Fruit fly (Drosophila melanogaster) whole organism, embryonic: ENCODE results near the gene CG16953.
A peak's percentile ranks its signal among the peaks of the same experiment; 100 is the strongest.

ENCODE experiments used
- Abd-B ChIP-seq: fragments of 200-800 bp; sonication (Bioruptor generic); optimal IDR thresholded peaks from 2 replicates; lab custom pipeline; 2018; ENCODE audit warnings: missing biosample characterization, mild to moderate bottlenecking, missing genetic modification characterization, moderate library complexity
- Awh ChIP-seq: fragments of 200-800 bp; sonication (Bioruptor generic); IDR thresholded peaks from 2 replicates; pipeline ENCODE4, ENCODE4 v1.3.6; 2022; ENCODE audit warnings: missing biosample characterization, missing genetic modification characterization
- B-H2 ChIP-seq: fragments of 200-800 bp; sonication (Bioruptor generic); optimal IDR thresholded peaks from 2 replicates; lab custom pipeline; 2018; ENCODE audit warnings: missing biosample characterization, mild to moderate bottlenecking, missing genetic modification characterization
- CG1024 ChIP-seq: fragments of 200-800 bp; sonication (Bioruptor generic); IDR thresholded peaks from 2 replicates; pipeline ENCODE4 v1.3.6; 2022; ENCODE audit warnings: missing biosample characterization, missing genetic modification characterization
- CG10462 ChIP-seq: fragments of 200-800 bp; sonication (Bioruptor generic); optimal IDR thresholded peaks from 2 replicates; lab custom pipeline; 2016; ENCODE audit warnings: missing biosample characterization, missing genetic modification characterization
- CG10565 ChIP-seq: fragments of 200-800 bp; sonication (Bioruptor generic); optimal IDR thresholded peaks from 3 replicates; lab custom pipeline; 2016; ENCODE audit warnings: missing biosample characterization, mild to moderate bottlenecking, missing genetic modification characterization
- CG10959 ChIP-seq: fragments of 200-800 bp; sonication (Bioruptor generic); IDR thresholded peaks from 2 replicates; pipeline ENCODE4 v1.3.6; 2022; ENCODE audit warnings: missing biosample characterization, missing genetic modification characterization
- CG14441 ChIP-seq: fragments of 200-800 bp; sonication (Bioruptor generic); IDR thresholded peaks from 2 replicates; pipeline ENCODE4 v1.3.6; 2022; ENCODE audit warnings: missing biosample characterization, missing genetic modification characterization
- CG17612 ChIP-seq: fragments of 200-800 bp; sonication (Bioruptor generic); IDR thresholded peaks from 2 replicates; pipeline ENCODE4 v1.3.6; 2022; ENCODE audit warnings: missing biosample characterization, missing genetic modification characterization
- CG18619 ChIP-seq: fragments of 200-800 bp; sonication (Bioruptor generic); optimal IDR thresholded peaks from 3 replicates; lab custom pipeline; 2017; ENCODE audit warnings: missing biosample characterization, mild to moderate bottlenecking, missing genetic modification characterization
- CG3407 ChIP-seq: fragments of 200-800 bp; sonication (Bioruptor generic); optimal IDR thresholded peaks from 2 replicates; lab custom pipeline; 2018; ENCODE audit warnings: missing biosample characterization, mild to moderate bottlenecking, missing genetic modification characterization
- CG34422 ChIP-seq: fragments of 200-800 bp; sonication (Bioruptor generic); IDR thresholded peaks from 3 replicates; pipeline ENCODE4 v1.3.6; 2022; ENCODE audit warnings: missing biosample characterization, missing genetic modification characterization
- CG5180 ChIP-seq: fragments of 200-800 bp; sonication (Bioruptor generic); optimal IDR thresholded peaks from 3 replicates; lab custom pipeline; 2017; ENCODE audit warnings: missing biosample characterization, missing genetic modification characterization, mild to moderate bottlenecking, moderate library complexity, missing genetic modification reagents
- CG6813 ChIP-seq: fragments of 200-800 bp; sonication (Bioruptor generic); optimal IDR thresholded peaks from 2 replicates; lab custom pipeline; 2017; ENCODE audit warnings: missing biosample characterization, missing genetic modification characterization, mild to moderate bottlenecking, moderate library complexity, missing genetic modification reagents
- CG6854 ChIP-seq: fragments of 200-800 bp; sonication (Bioruptor generic); optimal IDR thresholded peaks from 3 replicates; lab custom pipeline; 2017; ENCODE audit warnings: missing biosample characterization, mild to moderate bottlenecking, missing genetic modification characterization
- CG7928 ChIP-seq: fragments of 200-800 bp; sonication (Bioruptor generic); optimal IDR thresholded peaks from 2 replicates; lab custom pipeline; 2017; ENCODE audit warnings: missing biosample characterization, mild to moderate bottlenecking, missing genetic modification characterization
- CG8290 ChIP-seq, 3 experiments: fragments of 200-800 bp; sonication (Bioruptor generic); optimal IDR thresholded peaks; 2 replicates each; lab custom pipeline; 2016 to 2019; ENCODE audit warnings: missing biosample characterization in 3 of 3, missing genetic modification characterization in 3 of 3, mild to moderate bottlenecking in 2 of 3, moderate library complexity in 1 of 3
- CG8388 ChIP-seq: fragments of 200-800 bp; sonication (Bioruptor generic); optimal IDR thresholded peaks from 2 replicates; lab custom pipeline; 2019; ENCODE audit warnings: missing biosample characterization, mild to moderate bottlenecking, missing genetic modification characterization, moderate library complexity
- CG8944 ChIP-seq: fragments of 200-800 bp; sonication (Bioruptor generic); optimal IDR thresholded peaks from 3 replicates; lab custom pipeline; 2016; ENCODE audit warnings: missing biosample characterization, missing genetic modification characterization
- CG9215 ChIP-seq: fragments of 200-800 bp; sonication (Bioruptor generic); IDR thresholded peaks from 2 replicates; pipeline ENCODE4 v1.3.6; 2022; ENCODE audit warnings: missing biosample characterization, missing genetic modification characterization
- E2f2 ChIP-seq: fragments of 200-800 bp; sonication (Bioruptor generic); IDR thresholded peaks from 2 replicates; pipeline ENCODE4 v1.3.6; 2022; ENCODE audit warnings: missing biosample characterization, missing genetic modification characterization
- Elba2 ChIP-seq: fragments of 200-800 bp; sonication (Bioruptor generic); optimal IDR thresholded peaks from 3 replicates; lab custom pipeline; 2016; ENCODE audit warnings: missing biosample characterization, missing genetic modification characterization
- GATAe ChIP-seq: fragments of 200-800 bp; sonication (Bioruptor generic); conservative IDR thresholded peaks from 2 replicates; pipeline ENCODE4 v1.3.6; 2022; ENCODE audit warnings: missing biosample characterization, missing genetic modification characterization
- HHEX ChIP-seq: fragments of 200-800 bp; sonication (Bioruptor generic); optimal IDR thresholded peaks from 3 replicates; lab custom pipeline; 2017; ENCODE audit warnings: missing biosample characterization, mild to moderate bottlenecking, missing genetic modification characterization, missing genetic modification reagents
- Hr3 ChIP-seq: fragments of 200-800 bp; sonication (Bioruptor generic); optimal IDR thresholded peaks from 3 replicates; lab custom pipeline; 2016; ENCODE audit warnings: missing biosample characterization, missing genetic modification characterization
- Hsf ChIP-seq: fragments of 200-800 bp; sonication (Bioruptor generic); optimal IDR thresholded peaks from 3 replicates; lab custom pipeline; 2016; ENCODE audit warnings: missing biosample characterization, missing genetic modification characterization
- Neu2 ChIP-seq: fragments of 200-800 bp; sonication (Bioruptor generic); optimal IDR thresholded peaks from 3 replicates; lab custom pipeline; 2016; ENCODE audit warnings: missing biosample characterization, missing genetic modification characterization, borderline replicate concordance
- PHDP ChIP-seq: fragments of 200-800 bp; sonication (Bioruptor generic); optimal IDR thresholded peaks from 3 replicates; lab custom pipeline; 2018; ENCODE audit warnings: missing biosample characterization, mild to moderate bottlenecking, missing genetic modification characterization, moderate library complexity
- Rfx ChIP-seq: fragments of 200-800 bp; sonication (Bioruptor generic); IDR thresholded peaks from 2 replicates; pipeline ENCODE4 v1.3.6; 2022; ENCODE audit warnings: missing biosample characterization, missing genetic modification characterization
- Stat92E ChIP-seq, 3 experiments: fragments of >200 bp in 2 of 3; fragments of 200-800 bp in 1 of 3; sonication (Bioruptor generic) in 1 of 3; optimal IDR thresholded peaks; 2 replicates each; lab custom pipeline; 2017 to 2019; ENCODE audit warnings: missing biosample characterization in 3 of 3, missing genetic modification characterization in 3 of 3, mild to moderate bottlenecking in 1 of 3, moderate library complexity in 1 of 3
- al ChIP-seq: fragments of 200-800 bp; sonication (Bioruptor generic); IDR thresholded peaks from 2 replicates; pipeline ENCODE4 v1.3.6; 2022; ENCODE audit warnings: missing biosample characterization, missing genetic modification characterization
- ash1 ChIP-seq: fragments of 200-800 bp; sonication (Bioruptor generic); optimal IDR thresholded peaks from 2 replicates; lab custom pipeline; 2018; ENCODE audit warnings: missing biosample characterization, mild to moderate bottlenecking, missing genetic modification characterization
- caup ChIP-seq: fragments of 200-800 bp; sonication (Bioruptor generic); optimal IDR thresholded peaks from 3 replicates; lab custom pipeline; 2017; ENCODE audit warnings: missing biosample characterization, mild to moderate bottlenecking, missing genetic modification characterization, moderate library complexity; ENCODE audit not compliant: severe bottlenecking
- cwo ChIP-seq: fragments of 200-800 bp; sonication (Bioruptor generic); optimal IDR thresholded peaks from 3 replicates; lab custom pipeline; 2017; ENCODE audit warnings: missing biosample characterization, missing genetic modification characterization, mild to moderate bottlenecking, moderate library complexity, missing genetic modification reagents
- dimm ChIP-seq: fragments of 200-800 bp; sonication (Bioruptor generic); IDR thresholded peaks from 2 replicates; pipeline ENCODE4 v1.3.6; 2022; ENCODE audit warnings: missing biosample characterization, missing genetic modification characterization
- emc ChIP-seq: fragments of 200-800 bp; sonication (Bioruptor generic); optimal IDR thresholded peaks from 2 replicates; lab custom pipeline; 2016; ENCODE audit warnings: missing biosample characterization, missing genetic modification characterization
- gem ChIP-seq: fragments of 200-800 bp; sonication (Bioruptor generic); optimal IDR thresholded peaks from 2 replicates; lab custom pipeline; 2019; ENCODE audit warnings: missing biosample characterization, mild to moderate bottlenecking, missing genetic modification characterization, moderate library complexity
- grau ChIP-seq: fragments of 200-800 bp; optimal IDR thresholded peaks from 3 replicates; lab custom pipeline; 2019; ENCODE audit warnings: missing biosample characterization, mild to moderate bottlenecking, missing genetic modification characterization, moderate library complexity
- jing ChIP-seq: fragments of 200-800 bp; sonication (Bioruptor generic); optimal IDR thresholded peaks from 2 replicates; lab custom pipeline; 2018; ENCODE audit warnings: missing biosample characterization, mild to moderate bottlenecking, missing genetic modification characterization
- kni ChIP-seq: fragments of 200-800 bp; sonication (Bioruptor generic); optimal IDR thresholded peaks from 3 replicates; lab custom pipeline; 2017; ENCODE audit warnings: mild to moderate bottlenecking, missing biosample characterization, missing genetic modification reagents, missing genetic modification characterization
- nau ChIP-seq: fragments of 200-800 bp; sonication (Bioruptor generic); optimal IDR thresholded peaks from 3 replicates; lab custom pipeline; 2017; ENCODE audit warnings: missing biosample characterization, mild to moderate bottlenecking, missing genetic modification characterization, missing genetic modification reagents
- org-1 ChIP-seq: fragments of 200-800 bp; sonication (Bioruptor generic); optimal IDR thresholded peaks from 2 replicates; lab custom pipeline; 2017; ENCODE audit warnings: missing biosample characterization, missing genetic modification characterization
- p53 ChIP-seq: fragments of 200-800 bp; sonication (Bioruptor generic); optimal IDR thresholded peaks from 2 replicates; lab custom pipeline; 2016; ENCODE audit warnings: missing biosample characterization, missing genetic modification characterization
- pnt ChIP-seq: fragments of 200-800 bp; sonication (Bioruptor generic); optimal IDR thresholded peaks from 3 replicates; lab custom pipeline; 2016; ENCODE audit warnings: missing biosample characterization, missing genetic modification characterization
- sd ChIP-seq: fragments of 200-800 bp; sonication (Bioruptor generic); optimal IDR thresholded peaks from 3 replicates; lab custom pipeline; 2018; ENCODE audit warnings: missing biosample characterization, mild to moderate bottlenecking, missing genetic modification characterization, moderate library complexity
- seq ChIP-seq: fragments of 200-800 bp; sonication (Bioruptor generic); IDR thresholded peaks from 2 replicates; pipeline ENCODE4 v1.3.6; 2022; ENCODE audit warnings: missing biosample characterization, missing genetic modification characterization
- sim ChIP-seq: fragments of 200-800 bp; sonication (Bioruptor generic); IDR thresholded peaks from 2 replicates; pipeline ENCODE4 v1.3.6; 2022; ENCODE audit warnings: missing biosample characterization, missing genetic modification characterization
- slp2 ChIP-seq: fragments of 200-800 bp; sonication (Bioruptor generic); optimal IDR thresholded peaks from 2 replicates; lab custom pipeline; 2016; ENCODE audit warnings: missing biosample characterization, missing genetic modification characterization
- trem ChIP-seq: fragments of 200-800 bp; optimal IDR thresholded peaks from 3 replicates; lab custom pipeline; 2019; ENCODE audit warnings: missing biosample characterization, mild to moderate bottlenecking, missing genetic modification characterization, moderate library complexity
- tup ChIP-seq: fragments of 200-800 bp; sonication (Bioruptor generic); optimal IDR thresholded peaks from 2 replicates; lab custom pipeline; 2016; ENCODE audit warnings: missing biosample characterization, mild to moderate bottlenecking, missing genetic modification characterization, moderate library complexity

CG16953 gene

dm6 chr3R:20574535-20574980 is 11.1 kb downstream of the CG16953 start (continued):
- TF ChIP-seq sim (GFP tag; lab: Robert Waterston, UW) (no peak), slp2 (GFP tag; lab: Kevin White, UChicago) (no peak), trem (no peak), CG10959 (GFP tag; lab: Robert Waterston, UW) (no peak), B-H2 (GFP tag; lab: Kevin White, UChicago) (peak; percentile 71), Neu2 (GFP tag; lab: Kevin White, UChicago) (no peak), dimm (GFP tag; lab: Robert Waterston, UW) (no peak), CG6854 (GFP tag; lab: Kevin White, UChicago) (no peak), CG9215 (no peak), CG3407 (GFP tag; lab: Kevin White, UChicago) (no peak), CG8290 (GFP tag; optimal IDR thresholded peaks at IDR 0.05; lab: Kevin White, UChicago) (no peak), CG8290 (tag; optimal IDR thresholded peaks at IDR 0.05; lab: Kevin White, UChicago) (peak in 1 of 2 experiments; percentile 62), CG6813 (GFP tag; lab: Kevin White, UChicago) (no peak), ash1 (no peak), CG1024 (GFP tag; lab: Robert Waterston, UW) (no peak), Hsf (no peak), kni (GFP tag; lab: Kevin White, UChicago) (peak; percentile 76), sd (tag; lab: Kevin White, UChicago) (peak; percentile 61), CG34422 (GFP tag; lab: Robert Waterston, UW) (peak; percentile 46; the same call in 1 of the 3 replicates), gem (no peak), CG7928 (GFP tag; lab: Kevin White, UChicago) (peak; percentile 62), grau (tag; lab: Kevin White, UChicago) (peak; percentile 88), CG14441 (GFP tag; lab: Robert Waterston, UW) (no peak), seq (GFP tag; lab: Robert Waterston, UW) (no peak), Hr3 (GFP tag; lab: Kevin White, UChicago) (no peak), Awh (peak; percentile 67; the same call in 1 of the 2 replicates), al (no peak), PHDP (tag; lab: Kevin White, UChicago) (peak; percentile 42), CG17612 (no peak), CG10462 (GFP tag; lab: Kevin White, UChicago) (no peak), p53 (no peak), emc (no peak), cwo (GFP tag; lab: Kevin White, UChicago) (peak; percentile 20), Elba2 (GFP tag; lab: Kevin White, UChicago) (no peak), nau (GFP tag; lab: Kevin White, UChicago) (no peak), Abd-B (GFP tag; lab: Kevin White, UChicago) (no peak), tup (GFP tag; lab: Kevin White, UChicago) (no peak), CG10565 (no peak), HHEX (GFP tag; lab: Kevin White, UChicago) (no peak), Rfx (peak; percentile 15; the same call in 1 of the 2 replicates), Stat92E (GFP tag; optimal IDR thresholded peaks at IDR 0.05; lab: Kevin White, UChicago) (peak in 1 of 3 experiments; percentile 26), CG8388 (GFP tag; lab: Kevin White, UChicago) (no peak), jing (GFP tag; lab: Kevin White, UChicago) (no peak), CG8944 (no peak), GATAe (no peak), pnt (no peak), E2f2 (no peak), CG5180 (GFP tag; lab: Kevin White, UChicago) (peak; percentile 50), caup (GFP tag; lab: Kevin White, UChicago) (peak; percentile 42), CG18619 (no peak), org-1 (GFP tag; lab: Kevin White, UChicago) (no peak)
